Fruit fly (Drosophila melanogaster) whole organism: ENCODE data around the gene Eig71Eh.

ENCODE experiments used
- CG8478 ChIP-seq: fragments of >200 bp; optimal IDR thresholded peaks from 2 replicates; lab custom pipeline; 2018; ENCODE audit warnings: inconsistent platforms
- Dll ChIP-seq: fragments of >200 bp; optimal IDR thresholded peaks from 2 replicates; lab custom pipeline; 2017
- EcR ChIP-seq, 2 experiments: fragments of >200 bp; optimal IDR thresholded peaks; 2 replicates each; lab custom pipeline; 2017; ENCODE audit warnings: missing biosample characterization in 2 of 2, missing genetic modification characterization in 2 of 2, missing genetic modification reagents in 2 of 2
- pan ChIP-seq: fragments of >200 bp; optimal IDR thresholded peaks from 2 replicates; lab custom pipeline; 2017
- psq ChIP-seq: fragments of >200 bp; optimal IDR thresholded peaks from 2 replicates; lab custom pipeline; 2017
- usp ChIP-seq: fragments of >200 bp; optimal IDR thresholded peaks from 2 replicates; lab custom pipeline; 2017; ENCODE audit warnings: missing biosample characterization, missing genetic modification characterization, mixed read lengths

dm6 chr3L:15684017-15684416 is 24.8 kb upstream of the Eig71Eh start:
- TF ChIP-seq pan (lab: Kevin White, UChicago) (no peak), CG8478 (lab: Kevin White, UChicago) (no peak), usp (no peak), Dll (lab: Kevin White, UChicago) (no peak), EcR (GFP tag; optimal IDR thresholded peaks at IDR 0.05; lab: Kevin White, UChicago) (no peak), psq (lab: Kevin White, UChicago) (no peak)
